Fruit fly (Drosophila melanogaster) whole organism, embryonic: ENCODE data around the gene NK7.1.
A peak's percentile ranks its signal among the peaks of the same experiment; 100 is the strongest.

Experiments used
- Adf1 ChIP-seq: fragments of 200-800 bp; sonication (Bioruptor generic); IDR thresholded peaks from 2 replicates; pipeline ENCODE4 v1.3.6; 2022; ENCODE audit warnings: missing biosample characterization, missing genetic modification characterization
- Atf6 ChIP-seq: fragments of 200-800 bp; sonication (Bioruptor generic); IDR thresholded peaks from 2 replicates; pipeline ENCODE4 v1.3.6; 2022; ENCODE audit warnings: missing biosample characterization, missing genetic modification characterization
- B-H2 ChIP-seq: fragments of 200-800 bp; sonication (Bioruptor generic); optimal IDR thresholded peaks from 2 replicates; lab custom pipeline; 2018; ENCODE audit warnings: missing biosample characterization, mild to moderate bottlenecking, missing genetic modification characterization
- Bdp1 ChIP-seq: fragments of 200-800 bp; sonication (Bioruptor generic); optimal IDR thresholded peaks from 3 replicates; lab custom pipeline; 2016; ENCODE audit warnings: missing biosample characterization, missing genetic modification characterization
- CG10321 ChIP-seq: fragments of 200-800 bp; sonication (Bioruptor generic); IDR thresholded peaks from 2 replicates; pipeline ENCODE4 v1.3.6; 2022; ENCODE audit warnings: missing biosample characterization, missing genetic modification characterization
- CG10462 ChIP-seq: fragments of 200-800 bp; sonication (Bioruptor generic); optimal IDR thresholded peaks from 2 replicates; lab custom pipeline; 2016; ENCODE audit warnings: missing biosample characterization, missing genetic modification characterization
- CG11398 ChIP-seq: fragments of 200-800 bp; sonication (Bioruptor generic); optimal IDR thresholded peaks from 2 replicates; lab custom pipeline; 2016; ENCODE audit warnings: missing biosample characterization, missing genetic modification characterization
- CG12104 ChIP-seq: fragments of 200-800 bp; sonication (Bioruptor generic); optimal IDR thresholded peaks from 3 replicates; lab custom pipeline; 2016; ENCODE audit warnings: missing biosample characterization, missing genetic modification characterization
- CG12299 ChIP-seq: fragments of 200-800 bp; sonication (Bioruptor generic); optimal IDR thresholded peaks from 2 replicates; lab custom pipeline; 2018; ENCODE audit warnings: missing biosample characterization, mild to moderate bottlenecking, missing genetic modification characterization
- CG13624 ChIP-seq: fragments of 200-800 bp; sonication (Bioruptor generic); optimal IDR thresholded peaks from 2 replicates; lab custom pipeline; 2016; ENCODE audit warnings: missing biosample characterization, missing genetic modification characterization
- CG14965 ChIP-seq: fragments of 200-800 bp; sonication (Bioruptor generic); optimal IDR thresholded peaks from 2 replicates; lab custom pipeline; 2016; ENCODE audit warnings: missing biosample characterization, missing genetic modification characterization, borderline replicate concordance
- CG18619 ChIP-seq: fragments of 200-800 bp; sonication (Bioruptor generic); optimal IDR thresholded peaks from 3 replicates; lab custom pipeline; 2017; ENCODE audit warnings: missing biosample characterization, mild to moderate bottlenecking, missing genetic modification characterization
- CG2129 ChIP-seq: fragments of 200-800 bp; sonication (Bioruptor generic); IDR thresholded peaks from 2 replicates; pipeline ENCODE4 v1.3.6; 2022; ENCODE audit warnings: missing biosample characterization, missing genetic modification characterization; ENCODE audit not compliant: partially characterized antibody
- CG3407 ChIP-seq: fragments of 200-800 bp; sonication (Bioruptor generic); optimal IDR thresholded peaks from 2 replicates; lab custom pipeline; 2018; ENCODE audit warnings: missing biosample characterization, mild to moderate bottlenecking, missing genetic modification characterization
- CG4282 ChIP-seq: fragments of 200-800 bp; sonication (Bioruptor generic); optimal IDR thresholded peaks from 2 replicates; lab custom pipeline; 2016; ENCODE audit warnings: missing biosample characterization, missing genetic modification characterization
- CG4707 ChIP-seq: fragments of 200-800 bp; sonication (Bioruptor generic); optimal IDR thresholded peaks from 2 replicates; lab custom pipeline; 2018; ENCODE audit warnings: missing biosample characterization, mild to moderate bottlenecking, missing genetic modification characterization, moderate library complexity
- CG8478 ChIP-seq: fragments of >200 bp; optimal IDR thresholded peaks from 2 replicates; lab custom pipeline; 2018
- CG9437 ChIP-seq: fragments of 200-800 bp; sonication (Bioruptor generic); optimal IDR thresholded peaks from 2 replicates; lab custom pipeline; 2018; ENCODE audit warnings: missing biosample characterization, mild to moderate bottlenecking, missing genetic modification characterization
- CG9817 ChIP-seq: fragments of 200-800 bp; sonication (Bioruptor generic); optimal IDR thresholded peaks from 2 replicates; lab custom pipeline; 2018; ENCODE audit warnings: missing biosample characterization, mild to moderate bottlenecking, missing genetic modification characterization, moderate library complexity
- Fer2 ChIP-seq: fragments of 200-800 bp; sonication (Bioruptor generic); optimal IDR thresholded peaks from 2 replicates; lab custom pipeline; 2018; ENCODE audit warnings: missing biosample characterization, mild to moderate bottlenecking, missing genetic modification characterization, moderate library complexity
- Gsc ChIP-seq: fragments of 200-800 bp; sonication (Bioruptor generic); IDR thresholded peaks from 2 replicates; pipeline ENCODE4 v1.3.6; 2022; ENCODE audit warnings: missing biosample characterization, missing genetic modification characterization
- Hr3 ChIP-seq: fragments of 200-800 bp; sonication (Bioruptor generic); optimal IDR thresholded peaks from 3 replicates; lab custom pipeline; 2016; ENCODE audit warnings: missing biosample characterization, missing genetic modification characterization
- Mad ChIP-seq: fragments of 200-800 bp; sonication (Bioruptor generic); optimal IDR thresholded peaks from 2 replicates; lab custom pipeline; 2016; ENCODE audit warnings: missing biosample characterization, missing genetic modification characterization
- Max ChIP-seq: fragments of 200-800 bp; sonication (Bioruptor generic); optimal IDR thresholded peaks from 2 replicates; lab custom pipeline; 2016; ENCODE audit warnings: missing biosample characterization, mild to moderate bottlenecking, missing genetic modification characterization
- Nf-YA ChIP-seq: fragments of 200-800 bp; sonication (Bioruptor generic); IDR thresholded peaks from 2 replicates; pipeline ENCODE4 v1.3.6; 2022; ENCODE audit warnings: missing biosample characterization, missing genetic modification characterization
- Sry-δ ChIP-seq: fragments of 200-800 bp; sonication (Bioruptor generic); optimal IDR thresholded peaks from 2 replicates; lab custom pipeline; 2016; ENCODE audit warnings: missing biosample characterization, missing genetic modification characterization
- Stat92E ChIP-seq, 3 experiments: fragments of >200 bp in 2 of 3; fragments of 200-800 bp in 1 of 3; sonication (Bioruptor generic) in 1 of 3; optimal IDR thresholded peaks; 2 replicates each; lab custom pipeline; 2017 to 2019; ENCODE audit warnings: missing biosample characterization in 3 of 3, missing genetic modification characterization in 3 of 3, mild to moderate bottlenecking in 1 of 3, moderate library complexity in 1 of 3
- Usf ChIP-seq: fragments of 200-800 bp; sonication (Bioruptor generic); optimal IDR thresholded peaks from 2 replicates; lab custom pipeline; 2017; ENCODE audit warnings: missing genotype, missing biosample characterization, missing genetic modification characterization
- al ChIP-seq: fragments of 200-800 bp; sonication (Bioruptor generic); IDR thresholded peaks from 2 replicates; pipeline ENCODE4 v1.3.6; 2022; ENCODE audit warnings: missing biosample characterization, missing genetic modification characterization
- bigmax ChIP-seq: fragments of 200-800 bp; sonication (Bioruptor generic); optimal IDR thresholded peaks from 2 replicates; lab custom pipeline; 2018; ENCODE audit warnings: missing biosample characterization, mild to moderate bottlenecking, missing genetic modification characterization
- btn ChIP-seq: fragments of 200-800 bp; sonication (Bioruptor generic); optimal IDR thresholded peaks from 2 replicates; lab custom pipeline; 2016; ENCODE audit warnings: missing biosample characterization, missing genetic modification characterization
- cad ChIP-seq: fragments of >200 bp; optimal IDR thresholded peaks from 2 replicates; lab custom pipeline; 2017; ENCODE audit warnings: missing biosample characterization, missing genetic modification characterization
- cato ChIP-seq: fragments of 200-800 bp; sonication (Bioruptor generic); optimal IDR thresholded peaks from 2 replicates; lab custom pipeline; 2016; ENCODE audit warnings: missing biosample characterization, missing genetic modification characterization, borderline replicate concordance
- da ChIP-seq: fragments of 200-800 bp; sonication (Bioruptor generic); optimal IDR thresholded peaks from 2 replicates; lab custom pipeline; 2016; ENCODE audit warnings: missing biosample characterization, missing genetic modification characterization
- dysf ChIP-seq: fragments of 200-800 bp; sonication (Bioruptor generic); IDR thresholded peaks from 3 replicates; pipeline ENCODE4 v1.3.6; 2022; ENCODE audit warnings: missing biosample characterization, missing genetic modification characterization
- ewg ChIP-seq: fragments of 200-800 bp; sonication (Bioruptor generic); optimal IDR thresholded peaks from 3 replicates; lab custom pipeline; 2017; ENCODE audit warnings: mild to moderate bottlenecking, missing biosample characterization, missing genetic modification reagents, missing genetic modification characterization
- fd64A ChIP-seq: fragments of 200-800 bp; sonication (Bioruptor generic); optimal IDR thresholded peaks from 3 replicates; lab custom pipeline; 2018; ENCODE audit warnings: missing biosample characterization, mild to moderate bottlenecking, missing genetic modification characterization
- insv ChIP-seq, 2 experiments: fragments of 200-800 bp; sonication (Bioruptor generic); optimal IDR thresholded peaks; 3 replicates each; lab custom pipeline; 2016 to 2018; ENCODE audit warnings: missing biosample characterization in 2 of 2, missing genetic modification characterization in 2 of 2
- jing ChIP-seq: fragments of 200-800 bp; sonication (Bioruptor generic); optimal IDR thresholded peaks from 2 replicates; lab custom pipeline; 2018; ENCODE audit warnings: missing biosample characterization, mild to moderate bottlenecking, missing genetic modification characterization
- nom ChIP-seq: fragments of 200-800 bp; sonication (Bioruptor generic); optimal IDR thresholded peaks from 2 replicates; lab custom pipeline; 2017; ENCODE audit warnings: missing biosample characterization, missing genetic modification characterization, mild to moderate bottlenecking, moderate library complexity, missing genetic modification reagents
- odd ChIP-seq: fragments of 200-800 bp; sonication (Bioruptor generic); optimal IDR thresholded peaks from 2 replicates; lab custom pipeline; 2017; ENCODE audit warnings: missing biosample characterization, mild to moderate bottlenecking, missing genetic modification characterization
- otp ChIP-seq: fragments of 200-800 bp; sonication (Bioruptor generic); IDR thresholded peaks from 3 replicates; pipeline ENCODE4, ENCODE4 v1.3.6; 2022; ENCODE audit warnings: missing biosample characterization, missing genetic modification characterization
- phol ChIP-seq: fragments of 200-800 bp; sonication (Bioruptor generic); optimal IDR thresholded peaks from 3 replicates; lab custom pipeline; 2018; ENCODE audit warnings: missing biosample characterization, mild to moderate bottlenecking, missing genetic modification characterization, moderate library complexity
- salm ChIP-seq: fragments of 200-800 bp; sonication (Bioruptor generic); optimal IDR thresholded peaks from 2 replicates; lab custom pipeline; 2018; ENCODE audit warnings: missing biosample characterization, mild to moderate bottlenecking, missing genetic modification characterization
- slbo ChIP-seq: fragments of 200-800 bp; sonication (Bioruptor generic); IDR thresholded peaks from 2 replicates; pipeline ENCODE4 v1.3.6; 2022; ENCODE audit warnings: missing biosample characterization, missing genetic modification characterization
- slp2 ChIP-seq: fragments of 200-800 bp; sonication (Bioruptor generic); optimal IDR thresholded peaks from 2 replicates; lab custom pipeline; 2016; ENCODE audit warnings: missing biosample characterization, missing genetic modification characterization
- tio ChIP-seq: fragments of 200-800 bp; sonication (Bioruptor generic); optimal IDR thresholded peaks from 2 replicates; lab custom pipeline; 2017; ENCODE audit warnings: missing biosample characterization, missing genetic modification characterization, inconsistent platforms
- trh ChIP-seq: fragments of 200-800 bp; sonication (Bioruptor generic); optimal IDR thresholded peaks from 2 replicates; lab custom pipeline; 2016; ENCODE audit warnings: missing biosample characterization, missing genetic modification characterization
- tup ChIP-seq: fragments of 200-800 bp; sonication (Bioruptor generic); optimal IDR thresholded peaks from 2 replicates; lab custom pipeline; 2016; ENCODE audit warnings: missing biosample characterization, mild to moderate bottlenecking, missing genetic modification characterization, moderate library complexity
- zf30C ChIP-seq: fragments of 200-800 bp; sonication (Bioruptor generic); optimal IDR thresholded peaks from 3 replicates; lab custom pipeline; 2018; ENCODE audit warnings: missing biosample characterization, mild to moderate bottlenecking, missing genetic modification characterization

The NK7.1 gene

dm6 chr3R:14373192-14373827, 559 bp upstream of the NK7.1 start (continued):
- TF ChIP-seq salm (tag; lab: Kevin White, UChicago) (peak; percentile 84), zf30C (GFP tag; lab: Kevin White, UChicago) (peak; percentile 78), slbo (GFP tag; lab: Robert Waterston, UW) (peak; percentile 97), Bdp1 (GFP tag; lab: Kevin White, UChicago) (peak; percentile 90), CG12104 (GFP tag; lab: Kevin White, UChicago) (peak; percentile 59), CG11398 (GFP tag; lab: Kevin White, UChicago) (peak; percentile 96), CG14965 (GFP tag; lab: Kevin White, UChicago) (peak; percentile 60), CG8478 (lab: Kevin White, UChicago) (peak; percentile 80), btn (GFP tag; lab: Kevin White, UChicago) (peak; percentile 91), CG10321 (GFP tag; lab: Robert Waterston, UW) (peak; percentile 78), trh (GFP tag; lab: Kevin White, UChicago) (peak; percentile 88), cato (GFP tag; lab: Kevin White, UChicago) (peak; percentile 94), fd64A (GFP tag; lab: Kevin White, UChicago) (no peak), Mad (GFP tag; lab: Kevin White, UChicago) (peak; percentile 96), CG18619 (GFP tag; lab: Kevin White, UChicago) (peak; percentile 94), ewg (GFP tag; lab: Kevin White, UChicago) (peak; percentile 97), otp (GFP tag; lab: Robert Waterston, UW) (peak; percentile 96), Gsc (GFP tag; lab: Robert Waterston, UW) (peak; percentile 91), CG4707 (peak; percentile 88), Sry-δ (GFP tag; lab: Kevin White, UChicago) (peak; percentile 48), insv (GFP tag; optimal IDR thresholded peaks at IDR 0.05; lab: Kevin White, UChicago) (peak in 1 of 2 experiments; percentile 71), phol (tag; lab: Kevin White, UChicago) (peak; percentile 95), CG13624 (GFP tag; lab: Kevin White, UChicago) (peak; percentile 83), Usf (GFP tag; lab: Kevin White, UChicago) (peak; percentile 77), CG12299 (tag; lab: Kevin White, UChicago) (peak; percentile 77), cad (GFP tag; lab: Kevin White, UChicago) (peak; percentile 83), al (GFP tag; lab: Robert Waterston, UW) (peak; percentile 58; the same call in 1 of the 2 replicates), Atf6 (peak; percentile 94), CG3407 (GFP tag; lab: Kevin White, UChicago) (peak; percentile 92), CG10462 (GFP tag; lab: Kevin White, UChicago) (peak; percentile 92), CG9817 (tag; lab: Kevin White, UChicago) (peak; percentile 81), Stat92E (GFP tag; optimal IDR thresholded peaks at IDR 0.05; lab: Kevin White, UChicago) (no peak), tup (GFP tag; lab: Kevin White, UChicago) (peak; percentile 94), B-H2 (GFP tag; lab: Kevin White, UChicago) (peak; percentile 65), da (GFP tag; lab: Kevin White, UChicago) (peak; percentile 86), Hr3 (GFP tag; lab: Kevin White, UChicago) (peak; percentile 94), tio (GFP tag; lab: Kevin White, UChicago) (peak; percentile 96), nom (peak; percentile 70), odd (peak; percentile 88), dysf (GFP tag; lab: Robert Waterston, UW) (peak; percentile 96), CG4282 (GFP tag; lab: Kevin White, UChicago) (peak; percentile 95), Adf1 (GFP tag; lab: Robert Waterston, UW) (peak; percentile 76), CG9437 (GFP tag; lab: Kevin White, UChicago) (peak; percentile 89), Max (peak; percentile 83), Fer2 (peak; percentile 4), CG2129 (GFP tag; lab: Robert Waterston, UW) (no peak), Nf-YA (GFP tag; lab: Robert Waterston, UW) (peak; percentile 80), slp2 (peak; percentile 97), jing (GFP tag; lab: Kevin White, UChicago) (peak; percentile 96), bigmax (GFP tag; lab: Kevin White, UChicago) (no peak)
